Fruit fly (Drosophila melanogaster) whole organism, prepupa: Measurements from ENCODE around the gene CG17187.
A peak's percentile ranks its signal among the peaks of the same experiment; 100 is the strongest.

ENCODE experiments used
- CG16779 ChIP-seq: fragments of 200-800 bp; sonication (Bioruptor generic); optimal IDR thresholded peaks from 3 replicates; lab custom pipeline; 2017; ENCODE audit warnings: missing biosample characterization, mild to moderate bottlenecking, missing genetic modification characterization
- vri ChIP-seq: fragments of 200-800 bp; sonication (Bioruptor generic); optimal IDR thresholded peaks from 3 replicates; lab custom pipeline; 2016; ENCODE audit warnings: missing biosample characterization, mild to moderate bottlenecking, missing genetic modification characterization

- TF ChIP-seq vri: peak; percentile 71
- no peak for TF ChIP-seq CG16779 (tag; lab: Kevin White, UChicago)
These were observed 22.8 kb downstream of the CG17187 start for dm6 chr3R:11208766-11209331.
